Worm (Caenorhabditis elegans) whole organism, late embryonic: ENCODE results near the gene Y53F4B.5.

Experiments used
- F13H6.1 ChIP-seq: sonication (generic microtip); optimal IDR thresholded peaks from 2 replicates; lab custom pipeline; 2016; ENCODE audit warnings: missing genetic modification characterization, missing compliant biosample characterization
- ceh-6 ChIP-seq: fragments of 200-800 bp; sonication (Bioruptor generic); optimal IDR thresholded peaks from 2 replicates; lab custom pipeline; 2018; ENCODE audit warnings: mild to moderate bottlenecking, missing genetic modification characterization, missing compliant biosample characterization
- hlh-13 ChIP-seq: fragments of 200-800 bp; sonication (Bioruptor generic); optimal IDR thresholded peaks from 2 replicates; lab custom pipeline; 2018; ENCODE audit warnings: mild to moderate bottlenecking, missing genetic modification characterization, missing compliant biosample characterization
- npax-4 ChIP-seq: sonication (generic microtip); optimal IDR thresholded peaks from 2 replicates; lab custom pipeline; 2016; ENCODE audit warnings: missing genetic modification characterization, missing compliant biosample characterization

DNA sequence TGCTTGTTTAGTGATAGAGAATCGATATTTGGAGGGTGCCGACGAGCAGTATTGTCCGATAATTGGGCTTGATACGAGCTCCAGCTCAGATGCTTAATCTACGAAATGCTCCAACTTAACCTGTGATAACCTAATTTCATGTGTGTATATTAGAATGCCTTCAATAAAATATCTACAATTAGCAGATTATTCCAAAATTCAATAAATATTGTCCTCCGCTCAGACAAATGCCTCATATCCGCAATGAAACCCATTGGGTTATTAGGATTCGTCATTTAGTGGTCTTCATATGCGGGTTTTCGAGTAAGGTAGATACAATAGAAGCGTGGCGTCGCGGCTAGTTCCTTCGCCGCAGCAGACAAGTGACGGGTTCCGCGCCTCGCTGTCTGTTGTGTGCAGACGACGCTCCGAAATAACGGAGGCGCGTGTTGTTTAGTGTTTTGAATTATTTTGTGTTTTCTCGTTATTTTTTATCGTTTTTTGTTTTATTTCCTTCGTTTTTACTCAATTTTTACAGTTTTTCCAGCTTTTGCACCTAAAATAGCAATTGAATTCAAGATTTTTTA lies 41.9 kb upstream of the Y53F4B.5 start, which contains the start of gene cmtr-1:
- TF ChIP-seq ceh-6: no peak
- no peak for TF ChIP-seq F13H6.1 (tag; lab: Kevin White, UChicago)
- no peak for TF ChIP-seq hlh-13 (GFP tag; lab: Kevin White, UChicago)
- TF ChIP-seq npax-4 (tag; lab: Kevin White, UChicago): no peak
